Worm (Caenorhabditis elegans) whole organism, L1 larva: ENCODE data around the gene F55A11.7.

ENCODE experiments used
- C04F5.9 ChIP-seq: sonication (generic microtip); optimal IDR thresholded peaks from 2 replicates; lab custom pipeline; 2016; ENCODE audit warnings: missing genetic modification characterization, missing compliant biosample characterization
- aly-2 ChIP-seq: fragments of 150-350 bp; optimal IDR thresholded peaks from 2 replicates; lab custom pipeline; 2014; ENCODE audit warnings: missing biosample characterization, missing genetic modification characterization
- blmp-1 ChIP-seq: fragments of 150-350 bp; optimal IDR thresholded peaks from 2 replicates; lab custom pipeline; 2014; ENCODE audit warnings: missing biosample characterization, missing genetic modification characterization
- ces-1 ChIP-seq: fragments of 150-350 bp; optimal IDR thresholded peaks from 2 replicates; lab custom pipeline; 2014; ENCODE audit warnings: missing biosample characterization, missing genetic modification reagents, missing genetic modification characterization
- efl-3 ChIP-seq: fragments of 200-800 bp; sonication (Bioruptor generic); optimal IDR thresholded peaks from 2 replicates; lab custom pipeline; 2018; ENCODE audit warnings: mild to moderate bottlenecking, missing genetic modification characterization, missing compliant biosample characterization
- egl-13 ChIP-seq: sonication (generic microtip); optimal IDR thresholded peaks from 2 replicates; lab custom pipeline; 2016; ENCODE audit warnings: missing genotype, missing genetic modification reagents, missing genetic modification characterization, missing compliant biosample characterization
- elt-2 ChIP-seq: sonication (generic microtip); optimal IDR thresholded peaks from 2 replicates; lab custom pipeline; 2016; ENCODE audit warnings: missing genetic modification characterization, mild to moderate bottlenecking, inconsistent platforms, missing compliant biosample characterization, missing genetic modification reagents
- fkh-8 ChIP-seq: sonication (generic microtip); optimal IDR thresholded peaks from 2 replicates; lab custom pipeline; 2016; ENCODE audit warnings: mild to moderate bottlenecking, missing genetic modification characterization, missing compliant biosample characterization
- irx-1 ChIP-seq: sonication (generic microtip); optimal IDR thresholded peaks from 2 replicates; lab custom pipeline; 2016; ENCODE audit warnings: missing genetic modification characterization, missing compliant biosample characterization
- isw-1 ChIP-seq: fragments of 200-800 bp; sonication (Bioruptor generic); IDR thresholded peaks from 2 replicates; pipeline ENCODE4 v1.3.6; 2022; ENCODE audit warnings: missing genetic modification characterization, missing compliant biosample characterization
- lin-35 ChIP-seq, 2 experiments: fragments of 150-350 bp; optimal IDR thresholded peaks; 2 replicates each; lab custom pipeline; 2014; ENCODE audit warnings: missing biosample characterization in 2 of 2, missing genetic modification characterization in 2 of 2, missing genetic modification reagents in 2 of 2
- lin-39 ChIP-seq: fragments of 150-350 bp; optimal IDR thresholded peaks from 2 replicates; lab custom pipeline; 2014; ENCODE audit warnings: missing biosample characterization, missing genetic modification reagents, missing genetic modification characterization
- lsy-2 ChIP-seq, 2 experiments: fragments of 150-350 bp; optimal IDR thresholded peaks; 2 replicates each; lab custom pipeline; 2014; ENCODE audit warnings: missing biosample characterization in 2 of 2, missing genetic modification characterization in 2 of 2
- mab-9 ChIP-seq: fragments of 200-800 bp; sonication (Bioruptor generic); IDR thresholded peaks from 2 replicates; pipeline ENCODE4 v1.3.6; 2022; ENCODE audit warnings: missing genetic modification reagents, missing genetic modification characterization, missing compliant biosample characterization
- mef-2 ChIP-seq: fragments of 150-350 bp; optimal IDR thresholded peaks from 2 replicates; lab custom pipeline; 2014; ENCODE audit warnings: missing biosample characterization, missing genetic modification characterization
- nhr-76 ChIP-seq: sonication (generic microtip); optimal IDR thresholded peaks from 2 replicates; lab custom pipeline; 2017; ENCODE audit warnings: missing biosample characterization, missing genetic modification characterization
- nhr-90 ChIP-seq: sonication (generic microtip); optimal IDR thresholded peaks from 2 replicates; lab custom pipeline; 2016; ENCODE audit warnings: mild to moderate bottlenecking, missing genetic modification characterization, missing compliant biosample characterization; ENCODE audit not compliant: poor library complexity
- pag-3 ChIP-seq: sonication (generic microtip); optimal IDR thresholded peaks from 2 replicates; lab custom pipeline; 2017; ENCODE audit warnings: missing genetic modification characterization, mild to moderate bottlenecking, missing compliant biosample characterization, antibody characterized with exemption, borderline replicate concordance; ENCODE audit not compliant: insufficient read depth
- tbx-2 ChIP-seq: sonication (generic microtip); optimal IDR thresholded peaks from 2 replicates; lab custom pipeline; 2016; ENCODE audit warnings: missing genetic modification characterization, missing compliant biosample characterization
- unc-30 ChIP-seq: sonication (generic microtip); optimal IDR thresholded peaks from 2 replicates; lab custom pipeline; 2017; ENCODE audit warnings: missing biosample characterization, missing genetic modification characterization
- xbp-1 ChIP-seq: sonication (generic microtip); optimal IDR thresholded peaks from 2 replicates; lab custom pipeline; 2016; ENCODE audit warnings: missing genetic modification characterization, missing compliant biosample characterization

F55A11.7 gene

ce11 chrV:11739820-11740219, 47.4 kb downstream of the F55A11.7 start, which contains the start of gene T04F3.1 (continued):
- no peak for TF ChIP-seq C04F5.9
- TF ChIP-seq mab-9 (GFP tag; lab: Robert Waterston, UW) = no peak
- no peak for TF ChIP-seq fkh-8 (tag; lab: Kevin White, UChicago)
- no peak for TF ChIP-seq aly-2
- no peak for TF ChIP-seq efl-3 (GFP tag; lab: Kevin White, UChicago)
- TF ChIP-seq ces-1 (GFP tag; lab: Kevin White, UChicago) = no peak
- TF ChIP-seq isw-1 (GFP tag; lab: Robert Waterston, UW) = no peak
- TF ChIP-seq tbx-2 (tag; lab: Kevin White, UChicago) = no peak
- TF ChIP-seq elt-2 (tag; lab: Kevin White, UChicago) = no peak
- TF ChIP-seq egl-13 = no peak
- no peak for TF ChIP-seq unc-30 (tag; lab: Kevin White, UChicago)
- TF ChIP-seq xbp-1 (tag; lab: Kevin White, UChicago) = no peak
- TF ChIP-seq mef-2 (tag; lab: Kevin White, UChicago) = no peak

ce11 chrV:11737333-11737732, 49.9 kb downstream of the F55A11.7 start:
- no peak for TF ChIP-seq nhr-76 (tag; lab: Kevin White, UChicago)
- TF ChIP-seq blmp-1 (tag; lab: Kevin White, UChicago) = peak; percentile 1
- no peak for TF ChIP-seq lsy-2 (tag; optimal IDR thresholded peaks at IDR 0.05; lab: Kevin White, UChicago)
- TF ChIP-seq lin-39 (tag; lab: Kevin White, UChicago) = no peak
- no peak for TF ChIP-seq pag-3 (tag; lab: Kevin White, UChicago)
- no peak for TF ChIP-seq lin-35 (GFP tag; optimal IDR thresholded peaks at IDR 0.05; lab: Kevin White, UChicago)
- TF ChIP-seq unc-30 (tag; lab: Kevin White, UChicago) = no peak

ce11 chrV:11736896-11737295, 50.3 kb downstream of the F55A11.7 start, which contains the start of gene spe-42:
Gene spe-42 (minus strand): TSS chrV:11736996.
- no peak for TF ChIP-seq nhr-90 (tag; lab: Kevin White, UChicago)
- TF ChIP-seq irx-1 (tag; lab: Kevin White, UChicago) = no peak
